Worm (Caenorhabditis elegans) whole organism, late embryonic: ENCODE results near the gene F25F2.1.

Experiments
- C08G9.2 ChIP-seq: sonication (generic microtip); optimal IDR thresholded peaks from 2 replicates; lab custom pipeline; 2016; ENCODE audit warnings: mild to moderate bottlenecking, missing genetic modification characterization, moderate library complexity, missing compliant biosample characterization
- C38D4.7 ChIP-seq: fragments of 200-800 bp; sonication (Bioruptor generic); optimal IDR thresholded peaks from 2 replicates; lab custom pipeline; 2018; ENCODE audit warnings: mild to moderate bottlenecking, missing genetic modification characterization, moderate library complexity, missing compliant biosample characterization
- K02D7.2 ChIP-seq: sonication (generic microtip); optimal IDR thresholded peaks from 2 replicates; lab custom pipeline; 2017; ENCODE audit warnings: mild to moderate bottlenecking, missing genetic modification characterization, missing compliant biosample characterization
- Y22D7AL.16 ChIP-seq: sonication (generic microtip); optimal IDR thresholded peaks from 2 replicates; lab custom pipeline; 2016; ENCODE audit warnings: missing genetic modification characterization, missing compliant biosample characterization
- ahr-1 ChIP-seq: sonication (generic microtip); optimal IDR thresholded peaks from 2 replicates; lab custom pipeline; 2016; ENCODE audit warnings: missing genetic modification characterization, missing compliant biosample characterization
- ama-1 ChIP-seq: fragments of 150-350 bp; optimal IDR thresholded peaks from 2 replicates; lab custom pipeline; 2014
- ceh-14 ChIP-seq: sonication (generic microtip); optimal IDR thresholded peaks from 2 replicates; lab custom pipeline; 2016; ENCODE audit warnings: missing genotype, missing genetic modification characterization, missing compliant biosample characterization
- ceh-18 ChIP-seq: sonication (generic microtip); optimal IDR thresholded peaks from 2 replicates; lab custom pipeline; 2016; ENCODE audit warnings: missing genetic modification characterization, missing compliant biosample characterization
- ceh-2 ChIP-seq: sonication (generic microtip); optimal IDR thresholded peaks from 2 replicates; lab custom pipeline; 2016; ENCODE audit warnings: missing genotype, missing genetic modification characterization, missing compliant biosample characterization
- ceh-30 ChIP-seq: fragments of 150-350 bp; optimal IDR thresholded peaks from 2 replicates; lab custom pipeline; 2014; ENCODE audit warnings: missing biosample characterization, missing genetic modification characterization
- ceh-31 ChIP-seq: sonication (generic microtip); optimal IDR thresholded peaks from 2 replicates; lab custom pipeline; 2016; ENCODE audit warnings: missing genetic modification characterization, missing compliant biosample characterization
- ceh-34 ChIP-seq: sonication (generic microtip); optimal IDR thresholded peaks from 2 replicates; lab custom pipeline; 2016; ENCODE audit warnings: mild to moderate bottlenecking, missing genetic modification characterization, missing compliant biosample characterization
- ceh-45 ChIP-seq: fragments of 200-800 bp; sonication (Bioruptor generic); IDR thresholded peaks from 2 replicates; pipeline ENCODE4 v1.3.6; 2022; ENCODE audit warnings: missing genetic modification reagents, missing genetic modification characterization, missing compliant biosample characterization
- ceh-48 ChIP-seq: sonication (generic microtip); optimal IDR thresholded peaks from 2 replicates; lab custom pipeline; 2016; ENCODE audit warnings: missing genetic modification characterization, inconsistent platforms, missing compliant biosample characterization
- ceh-9 ChIP-seq: sonication (generic microtip); optimal IDR thresholded peaks from 2 replicates; lab custom pipeline; 2016; ENCODE audit warnings: mild to moderate bottlenecking, missing genetic modification characterization, inconsistent platforms, missing compliant biosample characterization
- che-1 ChIP-seq: sonication (generic microtip); optimal IDR thresholded peaks from 2 replicates; lab custom pipeline; 2016; ENCODE audit warnings: mild to moderate bottlenecking, missing genetic modification characterization, missing compliant biosample characterization
- dmd-4 ChIP-seq: sonication (generic microtip); optimal IDR thresholded peaks from 2 replicates; lab custom pipeline; 2016; ENCODE audit warnings: borderline replicate concordance, missing genetic modification characterization, missing compliant biosample characterization
- dve-1 ChIP-seq: sonication (generic microtip); optimal IDR thresholded peaks from 2 replicates; lab custom pipeline; 2017; ENCODE audit warnings: antibody characterized with exemption, mild to moderate bottlenecking, missing genetic modification characterization, missing compliant biosample characterization
- elt-2 ChIP-seq: sonication (generic microtip); optimal IDR thresholded peaks from 2 replicates; lab custom pipeline; 2016; ENCODE audit warnings: missing genetic modification reagents, missing genetic modification characterization, missing compliant biosample characterization
- elt-4 ChIP-seq: sonication (generic microtip); optimal IDR thresholded peaks from 2 replicates; lab custom pipeline; 2016; ENCODE audit warnings: missing genetic modification characterization, missing compliant biosample characterization
- eyg-1 ChIP-seq: sonication (generic microtip); optimal IDR thresholded peaks from 2 replicates; lab custom pipeline; 2016; ENCODE audit warnings: missing genotype, missing genetic modification characterization, missing compliant biosample characterization
- gmeb-2 ChIP-seq: sonication (generic microtip); optimal IDR thresholded peaks from 2 replicates; lab custom pipeline; 2016; ENCODE audit warnings: missing genetic modification characterization, inconsistent platforms, missing compliant biosample characterization
- hlh-15 ChIP-seq: sonication (generic microtip); optimal IDR thresholded peaks from 2 replicates; lab custom pipeline; 2016; ENCODE audit warnings: missing genetic modification characterization, missing compliant biosample characterization
- hlh-30 ChIP-seq: sonication (generic microtip); optimal IDR thresholded peaks from 2 replicates; lab custom pipeline; 2017; ENCODE audit warnings: antibody characterized with exemption, missing genetic modification characterization, missing compliant biosample characterization; ENCODE audit not compliant: insufficient read depth
- hlh-8 ChIP-seq: sonication (generic microtip); optimal IDR thresholded peaks from 2 replicates; lab custom pipeline; 2016; ENCODE audit warnings: missing genotype, missing genetic modification characterization, missing compliant biosample characterization
- madf-2 ChIP-seq: sonication (generic microtip); optimal IDR thresholded peaks from 2 replicates; lab custom pipeline; 2017; ENCODE audit warnings: missing genetic modification characterization, missing compliant biosample characterization
- mec-3 ChIP-seq: sonication (generic microtip); optimal IDR thresholded peaks from 2 replicates; lab custom pipeline; 2016; ENCODE audit warnings: borderline replicate concordance, missing genetic modification characterization, missing compliant biosample characterization
- nfya-1 ChIP-seq: sonication (generic microtip); optimal IDR thresholded peaks from 2 replicates; lab custom pipeline; 2017; ENCODE audit warnings: missing genetic modification characterization, mild to moderate bottlenecking, missing compliant biosample characterization, antibody characterized with exemption, moderate library complexity
- nhr-11 ChIP-seq: fragments of 150-350 bp; optimal IDR thresholded peaks from 2 replicates; lab custom pipeline; 2014; ENCODE audit warnings: missing biosample characterization, missing genetic modification characterization
- nhr-232 ChIP-seq: sonication (generic microtip); optimal IDR thresholded peaks from 2 replicates; lab custom pipeline; 2016; ENCODE audit warnings: missing genetic modification characterization, missing compliant biosample characterization
- odd-2 ChIP-seq: sonication (generic microtip); optimal IDR thresholded peaks from 2 replicates; lab custom pipeline; 2017; ENCODE audit warnings: antibody characterized with exemption, mild to moderate bottlenecking, missing genetic modification characterization, missing compliant biosample characterization
- pag-3 ChIP-seq: sonication (generic microtip); optimal IDR thresholded peaks from 2 replicates; lab custom pipeline; 2016; ENCODE audit warnings: missing compliant biosample characterization, missing genetic modification characterization, borderline replicate concordance
- pha-2 ChIP-seq: sonication (generic microtip); optimal IDR thresholded peaks from 2 replicates; lab custom pipeline; 2017; ENCODE audit warnings: mild to moderate bottlenecking, missing genetic modification characterization, missing compliant biosample characterization
- pha-4 ChIP-seq: fragments of 150-350 bp; optimal IDR thresholded peaks from 2 replicates; lab custom pipeline; 2018; ENCODE audit warnings: missing biosample characterization, missing genetic modification reagents, missing genetic modification characterization
- pqm-1 ChIP-seq: sonication (generic microtip); optimal IDR thresholded peaks from 2 replicates; lab custom pipeline; 2016; ENCODE audit warnings: missing genetic modification characterization, missing compliant biosample characterization
- pros-1 ChIP-seq: fragments of 150-350 bp; optimal IDR thresholded peaks from 2 replicates; lab custom pipeline; 2014; ENCODE audit warnings: missing biosample characterization, missing genetic modification reagents, missing genetic modification characterization
- rnt-1 ChIP-seq: sonication (generic microtip); optimal IDR thresholded peaks from 2 replicates; lab custom pipeline; 2016; ENCODE audit warnings: missing genetic modification characterization, missing compliant biosample characterization
- sox-2 ChIP-seq: fragments of 200-800 bp; sonication (Bioruptor generic); IDR thresholded peaks from 2 replicates; pipeline ENCODE4 v1.3.6; 2022; ENCODE audit warnings: missing genetic modification reagents, missing genetic modification characterization, missing compliant biosample characterization
- sox-4 ChIP-seq: sonication (generic microtip); optimal IDR thresholded peaks from 2 replicates; lab custom pipeline; 2017; ENCODE audit warnings: mild to moderate bottlenecking, missing genetic modification characterization, inconsistent platforms, missing compliant biosample characterization
- tbx-2 ChIP-seq: sonication (generic microtip); optimal IDR thresholded peaks from 2 replicates; lab custom pipeline; 2016; ENCODE audit warnings: missing genetic modification characterization, missing compliant biosample characterization
- ttx-3 ChIP-seq: sonication (generic microtip); optimal IDR thresholded peaks from 2 replicates; lab custom pipeline; 2016; ENCODE audit warnings: missing genetic modification reagents, missing genetic modification characterization, missing compliant biosample characterization
- unc-42 ChIP-seq: sonication (generic microtip); optimal IDR thresholded peaks from 2 replicates; lab custom pipeline; 2016; ENCODE audit warnings: missing genotype, missing genetic modification characterization, missing compliant biosample characterization
- unc-86 ChIP-seq: sonication (generic microtip); optimal IDR thresholded peaks from 2 replicates; lab custom pipeline; 2016; ENCODE audit warnings: missing genetic modification characterization, missing compliant biosample characterization
- zip-5 ChIP-seq: sonication (generic microtip); optimal IDR thresholded peaks from 2 replicates; lab custom pipeline; 2016; ENCODE audit warnings: missing genetic modification characterization, missing compliant biosample characterization

Gene F25F2.1

ce11 chrIII:4513926-4514325 is 5.3 kb downstream of the F25F2.1 start:
- TF ChIP-seq mec-3 (tag; lab: Kevin White, UChicago): no peak
- no peak for TF ChIP-seq K02D7.2 (tag; lab: Kevin White, UChicago)
- no peak for TF ChIP-seq tbx-2 (tag; lab: Kevin White, UChicago)
- no peak for TF ChIP-seq ceh-30
- TF ChIP-seq C08G9.2 (tag; lab: Kevin White, UChicago): no peak
- no peak for TF ChIP-seq ceh-18
- TF ChIP-seq hlh-8 (tag; lab: Kevin White, UChicago): no peak
- peak; percentile 65 for TF ChIP-seq ceh-31 (tag; lab: Kevin White, UChicago)
- TF ChIP-seq ceh-9 (tag; lab: Kevin White, UChicago): no peak
- no peak for TF ChIP-seq dmd-4 (tag; lab: Kevin White, UChicago)
- no peak for TF ChIP-seq zip-5 (tag; lab: Kevin White, UChicago)
- TF ChIP-seq pqm-1 (tag; lab: Kevin White, UChicago): no peak
- TF ChIP-seq eyg-1 (tag; lab: Kevin White, UChicago): no peak
- TF ChIP-seq hlh-30 (tag; lab: Kevin White, UChicago): peak; percentile 63
- no peak for TF ChIP-seq sox-4 (tag; lab: Kevin White, UChicago)
- no peak for TF ChIP-seq elt-2 (tag; lab: Kevin White, UChicago)
- TF ChIP-seq ceh-34: peak; percentile 5
- TF ChIP-seq nhr-232: no peak
- no peak for TF ChIP-seq ceh-2 (tag; lab: Kevin White, UChicago)
- no peak for TF ChIP-seq elt-4
- no peak for TF ChIP-seq ceh-45 (GFP tag; lab: Robert Waterston, UW)
- no peak for TF ChIP-seq pha-2
- TF ChIP-seq pros-1: no peak
- no peak for TF ChIP-seq rnt-1 (tag; lab: Kevin White, UChicago)
- TF ChIP-seq nhr-11 (tag; lab: Kevin White, UChicago): no peak
- no peak for TF ChIP-seq Y22D7AL.16 (tag; lab: Kevin White, UChicago)
- TF ChIP-seq nfya-1 (tag; lab: Kevin White, UChicago): no peak
- TF ChIP-seq dve-1: no peak
- TF ChIP-seq unc-42 (tag; lab: Kevin White, UChicago): peak; percentile 46
- no peak for TF ChIP-seq hlh-15
- peak; percentile 0 for TF ChIP-seq ceh-14
- no peak for TF ChIP-seq sox-2 (GFP tag; lab: Robert Waterston, UW)
- TF ChIP-seq pag-3: no peak
- TF ChIP-seq, all 69 proteins: peak for 5

ce11 chrIII:4515173-4515572 is 6.5 kb downstream of the F25F2.1 start:
- TF ChIP-seq nfya-1 (tag; lab: Kevin White, UChicago) (peak; percentile 19), unc-42 (tag; lab: Kevin White, UChicago) (peak; percentile 72), unc-86 (tag; lab: Kevin White, UChicago) (no peak), ama-1 (lab: Kevin White, UChicago) (no peak), C38D4.7 (GFP tag; lab: Kevin White, UChicago) (no peak), gmeb-2 (no peak), ceh-31 (tag; lab: Kevin White, UChicago) (peak; percentile 56)

ce11 chrIII:4517781-4518180 is 9.1 kb downstream of the F25F2.1 start:
- TF ChIP-seq gmeb-2 (no peak), che-1 (no peak), pha-4 (no peak), sox-4 (tag; lab: Kevin White, UChicago) (no peak), ahr-1 (no peak), nhr-232 (no peak), ceh-2 (tag; lab: Kevin White, UChicago) (no peak), madf-2 (no peak), ttx-3 (no peak), ceh-48 (tag; lab: Kevin White, UChicago) (no peak), hlh-8 (tag; lab: Kevin White, UChicago) (no peak), odd-2 (no peak)
